Fruit fly (Drosophila melanogaster): ENCODE measurements around the gene milt.

Gene milt

dm6 chr2L:7023614-7024259 is 13.9 kb upstream of the milt start, which contains the start of gene Gart (continued):
- peak in 1 of 2 experiments; percentile 43 for TF ChIP-seq Hr51 (GFP tag; optimal IDR thresholded peaks at IDR 0.05)
- TF ChIP-seq CG10979 (tag; optimal IDR thresholded peaks at IDR 0.05): peak; percentile 54
- peak; percentile 48; the same call in 1 of the 2 replicates for TF ChIP-seq CG5953 (GFP tag; IDR thresholded peaks at IDR 0.05)
- TF ChIP-seq pum (GFP tag; optimal IDR thresholded peaks at IDR 0.05): peak; percentile 64
- TF ChIP-seq CG31224 (GFP tag; IDR thresholded peaks at IDR 0.05): no peak
- peak; percentile 57 for TF ChIP-seq Chrac-16 (GFP tag; optimal IDR thresholded peaks at IDR 0.05)
- peak; percentile 75 for TF ChIP-seq CG7556 (GFP tag; optimal IDR thresholded peaks at IDR 0.05)
- peak; percentile 72 for TF ChIP-seq CG9727 (GFP tag; optimal IDR thresholded peaks at IDR 0.05)
- TF ChIP-seq CG11247 (GFP tag; IDR thresholded peaks at IDR 0.05): 0 out of 2 replicates have a peak, but pooled peaks have one; percentile 52
- peak; percentile 63 for TF ChIP-seq HLH54F (GFP tag; optimal IDR thresholded peaks at IDR 0.05)
- TF ChIP-seq repo (GFP tag; optimal IDR thresholded peaks at IDR 0.05): peak; percentile 53
- 0 out of 2 replicates have a peak, but pooled peaks have one; percentile 30 for TF ChIP-seq CG14441 (GFP tag; IDR thresholded peaks at IDR 0.05)
- peak; percentile 76 for TF ChIP-seq maf-S (GFP tag; optimal IDR thresholded peaks at IDR 0.05)
- TF ChIP-seq Poxn (GFP tag; IDR thresholded peaks at IDR 0.05): no peak
- peak; percentile 17 for TF ChIP-seq CG14965 (GFP tag; optimal IDR thresholded peaks at IDR 0.05; ENCODE audit: borderline replicate concordance)
- no peak for TF ChIP-seq nerfin-2 (GFP tag; IDR thresholded peaks at IDR 0.05; ENCODE audit: partially characterized antibody)
- no peak for TF ChIP-seq NC2α (GFP tag; optimal IDR thresholded peaks at IDR 0.05)
- peak; percentile 73 for TF ChIP-seq dm (GFP tag; optimal IDR thresholded peaks at IDR 0.05)
- TF ChIP-seq gro (GFP tag; optimal IDR thresholded peaks at IDR 0.05): peak; percentile 18
- peak; percentile 53 for TF ChIP-seq Myb (GFP tag; optimal IDR thresholded peaks at IDR 0.05)
- no peak for TF ChIP-seq ase (GFP tag; IDR thresholded peaks at IDR 0.05)
- no peak for TF ChIP-seq bowl (GFP tag; IDR thresholded peaks at IDR 0.05)
- peak; percentile 69 for TF ChIP-seq Antp (GFP tag; optimal IDR thresholded peaks at IDR 0.05)
- no peak for TF ChIP-seq gcm2 (GFP tag; optimal IDR thresholded peaks at IDR 0.05)
- TF ChIP-seq stc (GFP tag; IDR thresholded peaks at IDR 0.05): no peak
- no peak for TF ChIP-seq unc-4 (GFP tag; IDR thresholded peaks at IDR 0.05; ENCODE audit: partially characterized antibody)
- TF ChIP-seq Ets65A (GFP tag): peak; percentile 93
- TF ChIP-seq CG2129 (GFP tag; IDR thresholded peaks at IDR 0.05; ENCODE audit: partially characterized antibody): no peak
- TF ChIP-seq Oaz (GFP tag; IDR thresholded peaks at IDR 0.05): no peak
- TF ChIP-seq NFAT (GFP tag; IDR thresholded peaks at IDR 0.05): peak; percentile 36
- no peak for TF ChIP-seq CG15696 (tag; optimal IDR thresholded peaks at IDR 0.05)
- TF ChIP-seq knrl (GFP tag; IDR thresholded peaks at IDR 0.05; ENCODE audit: partially characterized antibody): no peak
- TF ChIP-seq MBD-R2 (GFP tag; IDR thresholded peaks at IDR 0.05): peak; percentile 57
- peak; percentile 48 for TF ChIP-seq jing (GFP tag; optimal IDR thresholded peaks at IDR 0.05)
- TF ChIP-seq insv (GFP tag; optimal IDR thresholded peaks at IDR 0.05): peak in 1 of 2 experiments; percentile 1
- TF ChIP-seq CG12236 (GFP tag; optimal IDR thresholded peaks at IDR 0.05): peak; percentile 46
- peak; percentile 74 for TF ChIP-seq Ptx1 (GFP tag; IDR thresholded peaks at IDR 0.05)
- peak; percentile 46 for TF ChIP-seq bcd (GFP tag; optimal IDR thresholded peaks at IDR 0.05)
- TF ChIP-seq Nf-YA (GFP tag; IDR thresholded peaks at IDR 0.05): no peak
- TF ChIP-seq row (GFP tag; IDR thresholded peaks at IDR 0.05): peak; percentile 86
- peak; percentile 40 for TF ChIP-seq slp2 (GFP tag; optimal IDR thresholded peaks at IDR 0.05)
- peak; percentile 42 for TF ChIP-seq Deaf1 (tag; optimal IDR thresholded peaks at IDR 0.05)
- TF ChIP-seq CG3847 (GFP tag; IDR thresholded peaks at IDR 0.05): peak; percentile 62
- peak; percentile 49 for TF ChIP-seq salm (tag; optimal IDR thresholded peaks at IDR 0.05)
- no peak for TF ChIP-seq CG4707 (GFP tag; optimal IDR thresholded peaks at IDR 0.05)
- TF ChIP-seq btn (GFP tag; optimal IDR thresholded peaks at IDR 0.05): peak; percentile 61
- TF ChIP-seq CG4328 (GFP tag; optimal IDR thresholded peaks at IDR 0.05): no peak
- no peak for TF ChIP-seq CG11093 (GFP tag; IDR thresholded peaks at IDR 0.05)
- TF ChIP-seq CG1602 (GFP tag; optimal IDR thresholded peaks at IDR 0.05): peak; percentile 37
- TF ChIP-seq fd102C (GFP tag; optimal IDR thresholded peaks at IDR 0.05): no peak
